Worm (Caenorhabditis elegans): ENCODE data around the gene Y53F4B.20.

Gene Y53F4B.20

ce11 chrII:15084170-15084569, at the start of gene Y53F4B.20:
Gene Y53F4B.20, plus strand, starts transcription at chrII:15084470.
- TF ChIP-seq T26A5.8 (tag; optimal IDR thresholded peaks at IDR 0.05) (no peak), ceh-79 (tag; optimal IDR thresholded peaks at IDR 0.05) (no peak), madf-3 (GFP tag; IDR thresholded peaks at IDR 0.05) (no peak), lsl-1 (GFP tag; optimal IDR thresholded peaks at IDR 0.05) (no peak), madf-10 (tag; optimal IDR thresholded peaks at IDR 0.05) (no peak), madf-8 (GFP tag; conservative IDR thresholded peaks at IDR 0.05) (no peak), B0019.2 (GFP tag; conservative IDR thresholded peaks at IDR 0.05) (no peak), nfya-2 (GFP tag; IDR thresholded peaks at IDR 0.05) (no peak), lag-1 (GFP tag; IDR thresholded peaks at IDR 0.05) (no peak), efl-1 (GFP tag; optimal IDR thresholded peaks at IDR 0.05) (no peak), mel-28 (tag; optimal IDR thresholded peaks at IDR 0.05; ENCODE audit: borderline replicate concordance) (no peak), D2030.7 (GFP tag; IDR thresholded peaks at IDR 0.05) (no peak), egl-18 (GFP tag; IDR thresholded peaks at IDR 0.05) (no peak), F39B2.1 (GFP tag; IDR thresholded peaks at IDR 0.05) (no peak), xnd-1 (tag; optimal IDR thresholded peaks at IDR 0.05) (no peak), attf-6 (GFP tag; IDR thresholded peaks at IDR 0.05) (no peak), ekl-4 (GFP tag; IDR thresholded peaks at IDR 0.05) (no peak), B0261.1 (tag; optimal IDR thresholded peaks at IDR 0.05) (no peak), ZK185.1 (tag; optimal IDR thresholded peaks at IDR 0.05; ENCODE audit: poor library complexity, severe bottlenecking) (no peak)

- no peak for TF ChIP-seq dpff-1 (tag; optimal IDR thresholded peaks at IDR 0.05)
- no peak for TF ChIP-seq cebp-1 (GFP tag; IDR thresholded peaks at IDR 0.05)
- peak; percentile 78 for TF ChIP-seq cebp-1 (tag; optimal IDR thresholded peaks at IDR 0.05)
- TF ChIP-seq aptf-2 (GFP tag; conservative IDR thresholded peaks at IDR 0.05) = no peak
These were observed 46.5 kb upstream of the Y53F4B.20 start, which contains the start of gene Y53F4B.14 for ce11 chrII:15037782-15038181. Gene Y53F4B.14, plus strand, starts transcription at chrII:15037991.

ce11 chrII:15039104-15039503, 45.2 kb upstream of the Y53F4B.20 start, which contains the start of gene trip-4:
Gene trip-4, plus strand, starts transcription at chrII:15039404.
- TF ChIP-seq nfya-2 (GFP tag; IDR thresholded peaks at IDR 0.05) = no peak
- no peak for TF ChIP-seq lin-35 (GFP tag; optimal IDR thresholded peaks at IDR 0.05)
- no peak for TF ChIP-seq nhr-27 (tag; optimal IDR thresholded peaks at IDR 0.05)
- no peak for TF ChIP-seq ceh-91 (GFP tag; IDR thresholded peaks at IDR 0.05)
- no peak for TF ChIP-seq F55B11.4 (tag; optimal IDR thresholded peaks at IDR 0.05; ENCODE audit: borderline replicate concordance, insufficient read depth)
- TF ChIP-seq D2030.7 (GFP tag; IDR thresholded peaks at IDR 0.05) = no peak
- TF ChIP-seq dpff-1 (tag; optimal IDR thresholded peaks at IDR 0.05) = no peak
- no peak for TF ChIP-seq K11D2.4 (GFP tag; IDR thresholded peaks at IDR 0.05)
- no peak for TF ChIP-seq zim-3 (tag; optimal IDR thresholded peaks at IDR 0.05)
- no peak for TF ChIP-seq nfya-1 (tag; optimal IDR thresholded peaks at IDR 0.05; ENCODE audit: borderline replicate concordance, insufficient read depth)
- TF ChIP-seq tbx-9 (tag; optimal IDR thresholded peaks at IDR 0.05; ENCODE audit: borderline replicate concordance) = no peak
- no peak for TF ChIP-seq hmg-20 (GFP tag; IDR thresholded peaks at IDR 0.05)
- TF ChIP-seq ceh-58 (GFP tag; IDR thresholded peaks at IDR 0.05) = no peak
- TF ChIP-seq rec-8 (tag; optimal IDR thresholded peaks at IDR 0.05) = no peak
- TF ChIP-seq snpc-4 (GFP tag; optimal IDR thresholded peaks at IDR 0.05) = no peak
- TF ChIP-seq snpc-4 (tag; optimal IDR thresholded peaks at IDR 0.05) = no peak
- no peak for TF ChIP-seq zfh-2 (GFP tag; conservative IDR thresholded peaks at IDR 0.05)
- TF ChIP-seq F22D6.2 (tag; optimal IDR thresholded peaks at IDR 0.05) = no peak
- TF ChIP-seq nhr-120 (GFP tag; IDR thresholded peaks at IDR 0.05) = no peak
- TF ChIP-seq Y95B8A.8 (GFP tag; IDR thresholded peaks at IDR 0.05) = no peak
- no peak for TF ChIP-seq nfyb-1 (GFP tag; IDR thresholded peaks at IDR 0.05)

Measured in whole organism, young adult.